Worm (Caenorhabditis elegans): Measurements from ENCODE around the gene kle-2.

DNA sequence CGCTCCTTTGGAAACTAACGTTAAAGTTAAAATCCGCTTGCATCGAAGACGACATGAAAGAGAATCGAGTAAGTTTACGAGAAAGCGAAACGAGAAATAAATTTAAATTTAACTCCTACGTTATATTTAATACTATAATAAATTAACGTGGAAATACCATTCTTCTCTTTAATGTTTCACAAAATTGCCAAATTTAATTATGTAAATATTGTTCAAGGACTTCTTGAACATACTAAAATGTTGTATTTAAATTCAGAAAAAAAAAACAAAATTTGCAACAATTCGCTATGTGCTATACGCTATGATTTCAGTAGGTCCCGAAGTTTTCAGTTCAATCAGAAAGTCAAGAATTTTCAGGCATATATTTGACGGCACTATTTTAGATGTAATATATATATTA is 44.6 kb upstream of the kle-2 start, which contains the start of gene ZK688.10:
- TF ChIP-seq snpc-3.4 (tag; optimal IDR thresholded peaks at IDR 0.05) (no peak), him-1 (tag; optimal IDR thresholded peaks at IDR 0.05) (no peak), unc-130 (GFP tag; optimal IDR thresholded peaks at IDR 0.05) (no peak), egrh-3 (GFP tag; IDR thresholded peaks at IDR 0.05) (no peak), madf-10 (tag; optimal IDR thresholded peaks at IDR 0.05) (no peak), efl-1 (GFP tag; optimal IDR thresholded peaks at IDR 0.05) (no peak), ama-1 (optimal IDR thresholded peaks at IDR 0.05) (no peak), ama-1 (GFP tag; optimal IDR thresholded peaks at IDR 0.05) (no peak), die-1 (tag; optimal IDR thresholded peaks at IDR 0.05) (no peak), F37B4.10 (GFP tag; IDR thresholded peaks at IDR 0.05) (no peak), zfh-2 (GFP tag; conservative IDR thresholded peaks at IDR 0.05) (no peak), ceh-27 (GFP tag; optimal IDR thresholded peaks at IDR 0.05) (no peak), nfya-1 (tag; optimal IDR thresholded peaks at IDR 0.05; ENCODE audit: borderline replicate concordance, insufficient read depth) (no peak), B0336.3 (GFP tag; IDR thresholded peaks at IDR 0.05) (no peak)

All from whole organism, young adult.